Worm (Caenorhabditis elegans) whole organism, L2 larva: Measurements from ENCODE around the gene F26D2.10.

Experiments used
- C34F6.9 ChIP-seq: fragments of 150-350 bp; optimal IDR thresholded peaks from 2 replicates; lab custom pipeline; 2014; ENCODE audit warnings: missing biosample characterization, missing genetic modification characterization
- F13H6.1 ChIP-seq: sonication (generic microtip); optimal IDR thresholded peaks from 2 replicates; lab custom pipeline; 2016; ENCODE audit warnings: missing genetic modification characterization, missing compliant biosample characterization
- R02D3.7 ChIP-seq: fragments of 150-350 bp; optimal IDR thresholded peaks from 2 replicates; lab custom pipeline; 2014; ENCODE audit warnings: missing biosample characterization, missing genetic modification characterization
- ZK546.5 ChIP-seq: sonication (generic microtip); optimal IDR thresholded peaks from 2 replicates; lab custom pipeline; 2017; ENCODE audit warnings: missing biosample characterization, missing genetic modification characterization
- aly-2 ChIP-seq: fragments of 150-350 bp; optimal IDR thresholded peaks from 2 replicates; lab custom pipeline; 2014; ENCODE audit warnings: missing biosample characterization, missing genetic modification characterization
- ama-1 ChIP-seq: fragments of 150-350 bp; optimal IDR thresholded peaks from 2 replicates; lab custom pipeline; 2018; ENCODE audit warnings: inconsistent platforms
- ceh-82 ChIP-seq: fragments of 150-350 bp; optimal IDR thresholded peaks from 2 replicates; lab custom pipeline; 2014; ENCODE audit warnings: missing biosample characterization, missing genetic modification characterization
- crh-2 ChIP-seq: sonication (generic microtip); optimal IDR thresholded peaks from 2 replicates; lab custom pipeline; 2017; ENCODE audit warnings: missing biosample characterization, missing genetic modification characterization
- dmd-4 ChIP-seq: sonication (generic microtip); optimal IDR thresholded peaks from 2 replicates; lab custom pipeline; 2017; ENCODE audit warnings: missing biosample characterization, missing genetic modification characterization
- egl-27 ChIP-seq: sonication (generic microtip); optimal IDR thresholded peaks from 3 replicates; lab custom pipeline; 2017; ENCODE audit warnings: missing biosample characterization, missing genetic modification reagents, missing genetic modification characterization
- elt-1 ChIP-seq: fragments of 150-350 bp; optimal IDR thresholded peaks from 2 replicates; lab custom pipeline; 2014; ENCODE audit warnings: missing biosample characterization, missing genetic modification characterization
- elt-3 ChIP-seq: sonication (generic microtip); optimal IDR thresholded peaks from 2 replicates; lab custom pipeline; 2017; ENCODE audit warnings: missing biosample characterization, missing genetic modification characterization
- fos-1 ChIP-seq: fragments of 150-350 bp; optimal IDR thresholded peaks from 2 replicates; lab custom pipeline; 2014; ENCODE audit warnings: missing biosample characterization, missing genetic modification characterization
- lin-11 ChIP-seq: fragments of 150-350 bp; sonication (generic microtip); optimal IDR thresholded peaks from 2 replicates; lab custom pipeline; 2014; ENCODE audit warnings: missing biosample characterization, missing genetic modification characterization, inconsistent platforms, mixed read lengths
- lin-13 ChIP-seq: fragments of 150-350 bp; optimal IDR thresholded peaks from 2 replicates; lab custom pipeline; 2014; ENCODE audit warnings: missing biosample characterization, missing genetic modification reagents, missing genetic modification characterization
- lin-39 ChIP-seq: fragments of 150-350 bp; optimal IDR thresholded peaks from 2 replicates; lab custom pipeline; 2014; ENCODE audit warnings: missing biosample characterization, missing genetic modification reagents, missing genetic modification characterization
- lsy-2 ChIP-seq, 2 experiments: fragments of 150-350 bp in 1 of 2; sonication (generic microtip) in 1 of 2; optimal IDR thresholded peaks; 2 replicates each; lab custom pipeline; 2014 to 2017; ENCODE audit warnings: missing biosample characterization in 2 of 2, missing genetic modification characterization in 2 of 2
- mdl-1 ChIP-seq, 2 experiments: fragments of 150-350 bp in 1 of 2; sonication (generic microtip) in 1 of 2; optimal IDR thresholded peaks; 2 replicates each; lab custom pipeline; 2017; ENCODE audit warnings: missing biosample characterization in 2 of 2, missing genetic modification characterization in 2 of 2
- nhr-10 ChIP-seq: sonication (generic microtip); optimal IDR thresholded peaks from 2 replicates; lab custom pipeline; 2017; ENCODE audit warnings: missing biosample characterization, missing genetic modification characterization
- nhr-11 ChIP-seq: fragments of 150-350 bp; optimal IDR thresholded peaks from 2 replicates; lab custom pipeline; 2014; ENCODE audit warnings: missing biosample characterization, missing genetic modification characterization
- nhr-129 ChIP-seq: fragments of 150-350 bp; optimal IDR thresholded peaks from 2 replicates; lab custom pipeline; 2014; ENCODE audit warnings: missing biosample characterization, missing genetic modification characterization
- nhr-23 ChIP-seq: fragments of 150-350 bp; optimal IDR thresholded peaks from 2 replicates; lab custom pipeline; 2014; ENCODE audit warnings: missing biosample characterization, missing genetic modification reagents, missing genetic modification characterization
- nhr-237 ChIP-seq: fragments of 150-350 bp; optimal IDR thresholded peaks from 2 replicates; lab custom pipeline; 2014; ENCODE audit warnings: missing biosample characterization, missing genetic modification characterization
- nhr-25 ChIP-seq: fragments of 150-350 bp; sonication (generic microtip); optimal IDR thresholded peaks from 3 replicates; lab custom pipeline; 2014; ENCODE audit warnings: missing biosample characterization, missing genetic modification characterization
- nhr-6 ChIP-seq: fragments of 150-350 bp; optimal IDR thresholded peaks from 2 replicates; lab custom pipeline; 2014; ENCODE audit warnings: missing biosample characterization, missing genetic modification characterization
- nhr-77 ChIP-seq: fragments of 150-350 bp; optimal IDR thresholded peaks from 2 replicates; lab custom pipeline; 2014; ENCODE audit warnings: missing biosample characterization, missing genetic modification characterization
- peb-1 ChIP-seq: fragments of 150-350 bp; optimal IDR thresholded peaks from 2 replicates; lab custom pipeline; 2014; ENCODE audit warnings: missing biosample characterization, missing genetic modification characterization
- sem-4 ChIP-seq: fragments of 150-350 bp; optimal IDR thresholded peaks from 2 replicates; lab custom pipeline; 2014; ENCODE audit warnings: missing biosample characterization, missing genetic modification reagents, missing genetic modification characterization
- sma-3 ChIP-seq: sonication (generic microtip); optimal IDR thresholded peaks from 2 replicates; lab custom pipeline; 2016; ENCODE audit warnings: missing genetic modification reagents, missing genetic modification characterization, missing compliant biosample characterization
- sma-9 ChIP-seq, 2 experiments: fragments of 150-350 bp in 1 of 2; sonication (generic microtip) in 1 of 2; optimal IDR thresholded peaks; 2 replicates each; lab custom pipeline; 2014 to 2016; ENCODE audit warnings: missing genetic modification characterization in 2 of 2, mild to moderate bottlenecking in 1 of 2, missing biosample characterization in 1 of 2, missing compliant biosample characterization in 1 of 2, missing genetic modification reagents in 1 of 2, moderate library complexity in 1 of 2
- unc-39 ChIP-seq: fragments of 150-350 bp; optimal IDR thresholded peaks from 2 replicates; lab custom pipeline; 2014; ENCODE audit warnings: missing biosample characterization, missing genetic modification characterization
- unc-55 ChIP-seq: fragments of 150-350 bp; sonication (generic microtip); optimal IDR thresholded peaks from 3 replicates; lab custom pipeline; 2014; ENCODE audit warnings: missing biosample characterization, missing genetic modification reagents, missing genetic modification characterization
- unc-62 ChIP-seq: fragments of 150-350 bp; optimal IDR thresholded peaks from 2 replicates; lab custom pipeline; 2014; ENCODE audit warnings: missing biosample characterization, missing genetic modification reagents, missing genetic modification characterization
- zag-1 ChIP-seq: fragments of 150-350 bp; optimal IDR thresholded peaks from 2 replicates; lab custom pipeline; 2014; ENCODE audit warnings: missing biosample characterization, missing genetic modification characterization
- ztf-11 ChIP-seq: sonication (generic microtip); optimal IDR thresholded peaks from 2 replicates; lab custom pipeline; 2017; ENCODE audit warnings: missing biosample characterization, missing genetic modification characterization
- ztf-4 ChIP-seq: fragments of 150-350 bp; optimal IDR thresholded peaks from 2 replicates; lab custom pipeline; 2014; ENCODE audit warnings: missing biosample characterization, missing genetic modification characterization

The F26D2.10 gene

DNA sequence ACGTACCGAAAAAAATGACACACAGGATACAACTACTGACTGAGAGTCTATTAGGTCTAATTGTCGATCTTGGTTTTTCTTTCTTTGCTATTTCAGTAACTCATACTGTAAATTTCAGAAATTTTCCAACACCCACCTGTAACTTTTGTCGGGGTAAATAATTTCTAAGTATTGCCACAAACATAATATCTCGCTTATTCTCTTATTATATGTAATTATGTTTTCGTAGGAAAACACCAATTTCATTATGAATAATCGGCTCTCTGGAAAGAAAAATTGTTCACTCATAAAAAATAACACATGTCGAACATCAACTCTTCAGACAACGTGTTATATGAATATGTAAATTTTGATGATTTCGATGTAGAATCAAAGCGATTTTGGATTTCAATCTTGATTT lies 8.7 kb downstream of the F26D2.10 start, which contains the start of gene srw-48:
Gene srw-48, plus strand, starts transcription at position 301 of the 400 bp plus-strand sequence.
- TF ChIP-seq fos-1 (tag; lab: Kevin White, UChicago), result no peak
- no peak for TF ChIP-seq nhr-23
- TF ChIP-seq elt-1 (tag; lab: Kevin White, UChicago), result no peak
- no peak for TF ChIP-seq F13H6.1 (tag; lab: Kevin White, UChicago)
- TF ChIP-seq ztf-4 (tag; lab: Kevin White, UChicago), result no peak
- TF ChIP-seq elt-3 (tag; lab: Kevin White, UChicago), result no peak
- TF ChIP-seq nhr-25 (tag; lab: Kevin White, UChicago), result no peak
- no peak for TF ChIP-seq R02D3.7 (tag; lab: Kevin White, UChicago)
- TF ChIP-seq zag-1 (tag; lab: Kevin White, UChicago), result no peak
- TF ChIP-seq nhr-237 (tag; lab: Kevin White, UChicago), result no peak
- TF ChIP-seq lsy-2 (tag; optimal IDR thresholded peaks at IDR 0.05; lab: Kevin White, UChicago), result no peak
- no peak for TF ChIP-seq nhr-10 (tag; lab: Kevin White, UChicago)
- no peak for TF ChIP-seq sma-3 (GFP tag; lab: Kevin White, UChicago)
- no peak for TF ChIP-seq aly-2
- no peak for TF ChIP-seq peb-1 (tag; lab: Kevin White, UChicago)
- no peak for TF ChIP-seq ztf-11 (tag; lab: Kevin White, UChicago)
- no peak for TF ChIP-seq lin-13 (GFP tag; lab: Kevin White, UChicago)
- TF ChIP-seq mdl-1 (tag; optimal IDR thresholded peaks at IDR 0.05; lab: Kevin White, UChicago), result no peak
- no peak for TF ChIP-seq sma-9 (GFP tag; optimal IDR thresholded peaks at IDR 0.05; lab: Kevin White, UChicago)
- TF ChIP-seq sma-9 (tag; optimal IDR thresholded peaks at IDR 0.05; lab: Kevin White, UChicago), result no peak

ce11 chrV:16419769-16420168 lies 9.6 kb downstream of the F26D2.10 start, which contains the start of gene F26D2.16:
F26D2.16 (minus strand) TSS chrV:16419869.
- TF ChIP-seq nhr-6 (no peak), dmd-4 (tag; lab: Kevin White, UChicago) (no peak), ZK546.5 (tag; lab: Kevin White, UChicago) (no peak), nhr-237 (tag; lab: Kevin White, UChicago) (no peak), mdl-1 (tag; optimal IDR thresholded peaks at IDR 0.05; lab: Kevin White, UChicago) (no peak), nhr-77 (no peak), egl-27 (no peak)

- TF ChIP-seq sem-4 (tag; lab: Kevin White, UChicago), result no peak
- TF ChIP-seq crh-2 (tag; lab: Kevin White, UChicago), result no peak
- no peak for TF ChIP-seq lin-39 (tag; lab: Kevin White, UChicago)
- TF ChIP-seq ama-1, result no peak
These were observed 12.4 kb downstream of the F26D2.10 start, which contains the start of gene str-55 for ce11 chrV:16417014-16417413. str-55 (minus strand) TSS chrV:16417114.

ce11 chrV:16410521-16410920 lies 18.9 kb downstream of the F26D2.10 start, which contains the start of gene srh-145:
srh-145 (plus strand) TSS chrV:16410713.
- TF ChIP-seq nhr-23 (no peak), ztf-11 (tag; lab: Kevin White, UChicago) (no peak), lin-11 (no peak), zag-1 (tag; lab: Kevin White, UChicago) (no peak), lsy-2 (tag; optimal IDR thresholded peaks at IDR 0.05; lab: Kevin White, UChicago) (no peak), nhr-77 (no peak), C34F6.9 (no peak), nhr-237 (tag; lab: Kevin White, UChicago) (no peak), sma-9 (GFP tag; optimal IDR thresholded peaks at IDR 0.05; lab: Kevin White, UChicago) (no peak), sma-9 (tag; optimal IDR thresholded peaks at IDR 0.05; lab: Kevin White, UChicago) (no peak), unc-62 (no peak), nhr-11 (tag; lab: Kevin White, UChicago) (no peak)

ce11 chrV:16407663-16408062 lies 21.7 kb downstream of the F26D2.10 start, which contains the start of gene F26D2.3:
F26D2.3 (plus strand) TSS chrV:16407963.
- TF ChIP-seq ceh-82 (tag; lab: Kevin White, UChicago) (no peak), sma-3 (GFP tag; lab: Kevin White, UChicago) (no peak), lin-39 (tag; lab: Kevin White, UChicago) (no peak), C34F6.9 (no peak), unc-55 (GFP tag; lab: Kevin White, UChicago) (no peak), dmd-4 (tag; lab: Kevin White, UChicago) (no peak), sem-4 (tag; lab: Kevin White, UChicago) (no peak), elt-3 (tag; lab: Kevin White, UChicago) (no peak), nhr-237 (tag; lab: Kevin White, UChicago) (no peak), nhr-11 (tag; lab: Kevin White, UChicago) (no peak), ama-1 (no peak), aly-2 (no peak), sma-9 (GFP tag; optimal IDR thresholded peaks at IDR 0.05; lab: Kevin White, UChicago) (no peak), sma-9 (tag; optimal IDR thresholded peaks at IDR 0.05; lab: Kevin White, UChicago) (no peak), nhr-129 (tag; lab: Kevin White, UChicago) (no peak), unc-39 (tag; lab: Kevin White, UChicago) (no peak)
- TF ChIP-seq, all 48 proteins: peak for 0
